Fruit fly (Drosophila melanogaster): ENCODE measurements around the gene ZAP3.

The ZAP3 gene

dm6 chrX:10086095-10086888 is 4.0 kb upstream of the ZAP3 start, which contains the start of the genes Naxe and RhoU:
Naxe (minus strand) TSS chrX:10086171.
RhoU (plus strand) TSS chrX:10086527.
- peak; percentile 53; the same call in 1 of the 2 replicates for TF ChIP-seq CG12605 (GFP tag; IDR thresholded peaks at IDR 0.05)
- peak; percentile 2 for TF ChIP-seq CG15710 (tag; optimal IDR thresholded peaks at IDR 0.05)
- no peak for TF ChIP-seq EcR (GFP tag; optimal IDR thresholded peaks at IDR 0.05)
- TF ChIP-seq Ets98B (GFP tag; IDR thresholded peaks at IDR 0.05), result peak; percentile 13; the same call in 1 of the 2 replicates
- peak; percentile 72 for TF ChIP-seq CG4496 (GFP tag; IDR thresholded peaks at IDR 0.05)
- TF ChIP-seq D1 (tag; optimal IDR thresholded peaks at IDR 0.05), result no peak
- TF ChIP-seq CG13204 (GFP tag; optimal IDR thresholded peaks at IDR 0.05), result peak; percentile 1

dm6 chrX:10082950-10083253 is 610 bp upstream of the ZAP3 start, which contains the start of gene CG2972:
CG2972 (plus strand) TSS chrX:10083154.
- TF ChIP-seq EcR (GFP tag; optimal IDR thresholded peaks at IDR 0.05), result no peak

- TF ChIP-seq EcR (GFP tag; optimal IDR thresholded peaks at IDR 0.05) (peak; percentile 93), Ets98B (GFP tag; IDR thresholded peaks at IDR 0.05) (no peak)
These were observed 10.8 kb downstream of the ZAP3 start for dm6 chrX:10071516-10071915.

dm6 chrX:10070325-10070931 is 11.9 kb downstream of the ZAP3 start, which contains the start of gene CG15312:
CG15312 (minus strand) TSS chrX:10070868.
- TF ChIP-seq CG12605 (GFP tag; IDR thresholded peaks at IDR 0.05) (0 out of 2 replicates have a peak, but pooled peaks have one; percentile 13), fd96Ca (GFP tag; IDR thresholded peaks at IDR 0.05) (no peak), CG4496 (GFP tag; IDR thresholded peaks at IDR 0.05) (0 out of 3 replicates have a peak, but pooled peaks have one; percentile 11)

dm6 chrX:10067528-10067927 is 14.8 kb downstream of the ZAP3 start:
- TF ChIP-seq Ets98B (GFP tag; IDR thresholded peaks at IDR 0.05) (peak; percentile 41; the same call in 1 of the 2 replicates), EcR (GFP tag; optimal IDR thresholded peaks at IDR 0.05) (no peak), CG32121 (GFP tag; IDR thresholded peaks at IDR 0.05) (0 out of 2 replicates have a peak, but pooled peaks have one; percentile 14), gl (tag; optimal IDR thresholded peaks at IDR 0.05) (peak; percentile 15), fd96Ca (GFP tag; IDR thresholded peaks at IDR 0.05) (peak; percentile 56; the same call in 1 of the 3 replicates), CG9948 (tag; optimal IDR thresholded peaks at IDR 0.05) (peak; percentile 63), CG8159 (tag; optimal IDR thresholded peaks at IDR 0.05) (peak; percentile 67), CG10348 (GFP tag; IDR thresholded peaks at IDR 0.05) (no peak), Pif1A (GFP tag; optimal IDR thresholded peaks at IDR 0.05) (peak; percentile 58), CG17806 (tag; optimal IDR thresholded peaks at IDR 0.05) (peak; percentile 63), CG12605 (GFP tag; IDR thresholded peaks at IDR 0.05) (no peak), CG14655 (GFP tag; optimal IDR thresholded peaks at IDR 0.05) (peak; percentile 49), CG34367 (tag; optimal IDR thresholded peaks at IDR 0.05) (peak; percentile 60), rn (GFP tag; IDR thresholded peaks at IDR 0.05) (no peak), CG4496 (GFP tag; IDR thresholded peaks at IDR 0.05) (peak; percentile 79), D1 (tag; optimal IDR thresholded peaks at IDR 0.05) (no peak), Snoo (tag; optimal IDR thresholded peaks at IDR 0.05) (peak; percentile 35), CG15710 (tag; optimal IDR thresholded peaks at IDR 0.05) (peak; percentile 55), CG8301 (tag; optimal IDR thresholded peaks at IDR 0.05) (peak; percentile 38), Pif1B (GFP tag; optimal IDR thresholded peaks at IDR 0.05) (peak; percentile 6), CG13204 (GFP tag; optimal IDR thresholded peaks at IDR 0.05) (no peak)

dm6 chrX:10061327-10061726 is 21.0 kb downstream of the ZAP3 start, which contains the start of gene Gr9a:
Gr9a (plus strand) TSS chrX:10061627.
- TF ChIP-seq Snoo (tag; optimal IDR thresholded peaks at IDR 0.05), result no peak
- TF ChIP-seq gl (tag; optimal IDR thresholded peaks at IDR 0.05), result no peak
- no peak for TF ChIP-seq CG9948 (tag; optimal IDR thresholded peaks at IDR 0.05)
- no peak for TF ChIP-seq CG15710 (tag; optimal IDR thresholded peaks at IDR 0.05)
- TF ChIP-seq CG8301 (tag; optimal IDR thresholded peaks at IDR 0.05), result no peak
- TF ChIP-seq rn (GFP tag; IDR thresholded peaks at IDR 0.05), result no peak
- no peak for TF ChIP-seq CG10348 (GFP tag; IDR thresholded peaks at IDR 0.05)
- no peak for TF ChIP-seq Pif1A (GFP tag; optimal IDR thresholded peaks at IDR 0.05)
- TF ChIP-seq CG13204 (GFP tag; optimal IDR thresholded peaks at IDR 0.05), result no peak
- TF ChIP-seq CG14655 (GFP tag; optimal IDR thresholded peaks at IDR 0.05), result no peak
- TF ChIP-seq CG12605 (GFP tag; IDR thresholded peaks at IDR 0.05), result no peak
- TF ChIP-seq Ets98B (GFP tag; IDR thresholded peaks at IDR 0.05), result no peak
- TF ChIP-seq CG4496 (GFP tag; IDR thresholded peaks at IDR 0.05), result no peak

- TF ChIP-seq CG4496 (GFP tag; IDR thresholded peaks at IDR 0.05), result no peak
- peak; percentile 32 for TF ChIP-seq CG32121 (GFP tag; IDR thresholded peaks at IDR 0.05)
These were observed 24.3 kb downstream of the ZAP3 start for dm6 chrX:10057964-10058363.

Measured in whole organism, pupa.